Worm (Caenorhabditis elegans) whole organism, midembryonic: ENCODE results near the gene sars-2.

Source experiments
- T22C8.4 ChIP-seq: fragments of 200-800 bp; sonication (Bioruptor generic); IDR thresholded peaks from 2 replicates; pipeline ENCODE4 v1.3.6; 2022; ENCODE audit warnings: missing genetic modification characterization, missing compliant biosample characterization
- flt-1 ChIP-seq: fragments of 200-800 bp; sonication (Bioruptor generic); IDR thresholded peaks from 2 replicates; pipeline ENCODE4 v1.3.6; 2022; ENCODE audit warnings: missing genetic modification characterization, missing compliant biosample characterization
- ref-1 ChIP-seq: fragments of 200-800 bp; sonication (Bioruptor generic); conservative IDR thresholded peaks from 2 replicates; pipeline ENCODE4 v1.3.6; 2022; ENCODE audit warnings: missing genetic modification reagents, missing genetic modification characterization, missing compliant biosample characterization
- tab-1 ChIP-seq: fragments of 200-800 bp; sonication (Bioruptor generic); IDR thresholded peaks from 2 replicates; pipeline ENCODE4 v1.3.6; 2022; ENCODE audit warnings: missing genetic modification characterization, missing compliant biosample characterization

DNA sequence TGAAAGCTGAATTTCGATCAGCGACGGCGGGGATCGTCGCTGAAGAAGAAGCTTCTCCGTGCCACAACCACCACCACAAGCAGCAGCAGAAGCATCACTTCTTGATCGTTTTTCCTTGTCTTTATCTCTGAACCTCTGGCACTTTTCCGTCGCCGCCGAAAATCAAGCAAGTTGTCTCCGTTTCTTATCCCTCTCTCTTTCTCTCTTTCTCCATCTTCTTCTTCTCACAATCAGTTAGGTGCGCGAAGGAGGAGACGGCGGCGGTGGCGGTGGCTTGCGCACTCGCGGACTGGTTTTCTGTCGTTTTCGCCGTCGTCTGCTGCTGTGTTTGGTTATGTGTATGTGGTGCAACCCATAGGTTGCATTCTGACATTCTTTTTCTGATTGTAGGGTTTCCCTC lies 41.0 kb downstream of the sars-2 start:
- no peak for TF ChIP-seq tab-1
- no peak for TF ChIP-seq flt-1 (GFP tag; lab: Robert Waterston, UW)
- no peak for TF ChIP-seq T22C8.4 (GFP tag; lab: Robert Waterston, UW)
- no peak for TF ChIP-seq ref-1 (GFP tag; lab: Robert Waterston, UW)
